Fruit fly (Drosophila melanogaster) whole organism, embryonic: Measurements from ENCODE around the gene IscU.

Source experiments
- CG10267 ChIP-seq: fragments of 200-800 bp; sonication (Bioruptor generic); optimal IDR thresholded peaks from 2 replicates; lab custom pipeline; 2018; ENCODE audit warnings: missing biosample characterization, mild to moderate bottlenecking, missing genetic modification characterization, moderate library complexity
- CG11247 ChIP-seq: fragments of 200-800 bp; sonication (Bioruptor generic); IDR thresholded peaks from 2 replicates; pipeline ENCODE4 v1.3.6; 2022; ENCODE audit warnings: missing biosample characterization, missing genetic modification characterization
- CG11504 ChIP-seq: fragments of 200-800 bp; sonication (Bioruptor generic); optimal IDR thresholded peaks from 3 replicates; lab custom pipeline; 2019; ENCODE audit warnings: missing biosample characterization, mild to moderate bottlenecking, missing genetic modification characterization, moderate library complexity
- CG13287 ChIP-seq: fragments of 200-800 bp; sonication (Bioruptor generic); IDR thresholded peaks from 2 replicates; pipeline ENCODE4 v1.3.6; 2022; ENCODE audit warnings: missing biosample characterization, missing genetic modification characterization; ENCODE audit not compliant: partially characterized antibody
- CG16863 ChIP-seq: fragments of 200-800 bp; sonication (Bioruptor generic); optimal IDR thresholded peaks from 3 replicates; lab custom pipeline; 2016; ENCODE audit warnings: missing biosample characterization, missing genetic modification characterization
- CG17829 ChIP-seq: fragments of 200-800 bp; optimal IDR thresholded peaks from 2 replicates; lab custom pipeline; 2019; ENCODE audit warnings: missing biosample characterization, mild to moderate bottlenecking, missing genetic modification characterization, moderate library complexity
- CG17912 ChIP-seq: fragments of 200-800 bp; sonication (Bioruptor generic); optimal IDR thresholded peaks from 2 replicates; lab custom pipeline; 2018; ENCODE audit warnings: missing biosample characterization, mild to moderate bottlenecking, missing genetic modification characterization
- CG2129 ChIP-seq: fragments of 200-800 bp; sonication (Bioruptor generic); IDR thresholded peaks from 2 replicates; pipeline ENCODE4 v1.3.6; 2022; ENCODE audit warnings: missing biosample characterization, missing genetic modification characterization; ENCODE audit not compliant: partially characterized antibody
- CG34422 ChIP-seq: fragments of 200-800 bp; sonication (Bioruptor generic); IDR thresholded peaks from 3 replicates; pipeline ENCODE4 v1.3.6; 2022; ENCODE audit warnings: missing biosample characterization, missing genetic modification characterization
- CG4404 ChIP-seq: fragments of 200-800 bp; sonication (Bioruptor generic); IDR thresholded peaks from 2 replicates; pipeline ENCODE4 v1.3.6; 2022; ENCODE audit warnings: missing biosample characterization, missing genetic modification characterization
- CG4707 ChIP-seq: fragments of 200-800 bp; sonication (Bioruptor generic); optimal IDR thresholded peaks from 2 replicates; lab custom pipeline; 2018; ENCODE audit warnings: missing biosample characterization, mild to moderate bottlenecking, missing genetic modification characterization, moderate library complexity
- CG4854 ChIP-seq: fragments of 200-800 bp; sonication (Bioruptor generic); optimal IDR thresholded peaks from 2 replicates; lab custom pipeline; 2016; ENCODE audit warnings: missing biosample characterization, missing genetic modification characterization, inconsistent platforms
- CG5953 ChIP-seq: fragments of 200-800 bp; sonication (Bioruptor generic); IDR thresholded peaks from 2 replicates; pipeline ENCODE4 v1.3.6; 2022; ENCODE audit warnings: missing biosample characterization, missing genetic modification characterization
- CG7786 ChIP-seq: fragments of 200-800 bp; sonication (Bioruptor generic); optimal IDR thresholded peaks from 2 replicates; lab custom pipeline; 2016; ENCODE audit warnings: missing biosample characterization, missing genetic modification characterization
- CG8359 ChIP-seq: fragments of 200-800 bp; sonication (Bioruptor generic); optimal IDR thresholded peaks from 2 replicates; lab custom pipeline; 2017; ENCODE audit warnings: missing biosample characterization, mild to moderate bottlenecking, missing genetic modification characterization, borderline replicate concordance
- CG9876 ChIP-seq: fragments of 200-800 bp; sonication (Bioruptor generic); optimal IDR thresholded peaks from 2 replicates; lab custom pipeline; 2016; ENCODE audit warnings: missing biosample characterization, missing genetic modification characterization
- CrebB ChIP-seq: fragments of 200-800 bp; sonication (Bioruptor generic); optimal IDR thresholded peaks from 3 replicates; lab custom pipeline; 2018; ENCODE audit warnings: missing biosample characterization, mild to moderate bottlenecking, missing genetic modification characterization
- HLH4C ChIP-seq: fragments of 200-800 bp; sonication (Bioruptor generic); IDR thresholded peaks from 3 replicates; pipeline ENCODE4 v1.3.6; 2022; ENCODE audit warnings: missing biosample characterization, missing genetic modification characterization; ENCODE audit not compliant: partially characterized antibody
- HLH54F ChIP-seq: fragments of 200-800 bp; sonication (Bioruptor generic); optimal IDR thresholded peaks from 3 replicates; lab custom pipeline; 2016; ENCODE audit warnings: missing biosample characterization, missing genetic modification characterization
- MTF-1 ChIP-seq: fragments of 200-800 bp; sonication (Bioruptor generic); optimal IDR thresholded peaks from 2 replicates; lab custom pipeline; 2018; ENCODE audit warnings: missing biosample characterization, mild to moderate bottlenecking, missing genetic modification characterization, borderline replicate concordance
- Max ChIP-seq: fragments of 200-800 bp; sonication (Bioruptor generic); optimal IDR thresholded peaks from 2 replicates; lab custom pipeline; 2016; ENCODE audit warnings: missing biosample characterization, mild to moderate bottlenecking, missing genetic modification characterization
- Med ChIP-seq: fragments of 200-800 bp; sonication (Bioruptor generic); peaks from one replicate; lab custom pipeline; 2016; ENCODE audit warnings: missing biosample characterization, missing genetic modification characterization, mild to moderate bottlenecking, inconsistent platforms, moderate library complexity
- NC2α ChIP-seq: fragments of 200-800 bp; sonication (Bioruptor generic); optimal IDR thresholded peaks from 2 replicates; lab custom pipeline; 2016; ENCODE audit warnings: missing biosample characterization, missing genetic modification characterization
- Neu2 ChIP-seq: fragments of 200-800 bp; sonication (Bioruptor generic); optimal IDR thresholded peaks from 3 replicates; lab custom pipeline; 2016; ENCODE audit warnings: missing biosample characterization, missing genetic modification characterization, borderline replicate concordance
- Oli ChIP-seq: fragments of 200-800 bp; sonication (Bioruptor generic); optimal IDR thresholded peaks from 2 replicates; lab custom pipeline; 2018; ENCODE audit warnings: missing biosample characterization, mild to moderate bottlenecking, missing genetic modification characterization, moderate library complexity
- Ptx1 ChIP-seq: fragments of 200-800 bp; sonication (Bioruptor generic); IDR thresholded peaks from 2 replicates; pipeline ENCODE4 v1.3.6; 2022; ENCODE audit warnings: missing biosample characterization, missing genetic modification characterization
- Ravus ChIP-seq: fragments of 200-800 bp; sonication (Bioruptor generic); IDR thresholded peaks from 2 replicates; pipeline ENCODE4 v1.3.6; 2022; ENCODE audit warnings: missing biosample characterization, missing genetic modification characterization
- Sry-β ChIP-seq: fragments of 200-800 bp; sonication (Bioruptor generic); optimal IDR thresholded peaks from 2 replicates; lab custom pipeline; 2018; ENCODE audit warnings: missing biosample characterization, mild to moderate bottlenecking, missing genetic modification characterization, moderate library complexity
- TFAM ChIP-seq: fragments of 200-800 bp; sonication (Bioruptor generic); optimal IDR thresholded peaks from 2 replicates; lab custom pipeline; 2017; ENCODE audit warnings: missing biosample characterization, missing genetic modification characterization, inconsistent platforms
- ara ChIP-seq: fragments of 200-800 bp; sonication (Bioruptor generic); IDR thresholded peaks from 2 replicates; pipeline ENCODE4 v1.3.6; 2022; ENCODE audit warnings: missing biosample characterization, missing genetic modification characterization
- chif ChIP-seq, 2 experiments: fragments of 200-800 bp; sonication (Bioruptor generic); optimal IDR thresholded peaks; 3 replicates each; lab custom pipeline; 2016; ENCODE audit warnings: missing biosample characterization in 2 of 2, missing genetic modification characterization in 2 of 2
- chn ChIP-seq: fragments of 200-800 bp; sonication (Bioruptor generic); optimal IDR thresholded peaks from 2 replicates; lab custom pipeline; 2016; ENCODE audit warnings: missing biosample characterization, missing genetic modification characterization
- crp ChIP-seq, 2 experiments: fragments of 200-800 bp; sonication (Bioruptor generic); optimal IDR thresholded peaks; 2 replicates in 1 of 2; 3 replicates in 1 of 2; lab custom pipeline; 2017; ENCODE audit warnings: missing biosample characterization in 2 of 2, missing genetic modification characterization in 2 of 2, mild to moderate bottlenecking in 1 of 2, moderate library complexity in 1 of 2
- danr ChIP-seq: fragments of 200-800 bp; sonication (Bioruptor generic); IDR thresholded peaks from 2 replicates; pipeline ENCODE4 v1.3.6; 2022; ENCODE audit warnings: missing biosample characterization, missing genetic modification characterization
- dm ChIP-seq: fragments of 200-800 bp; sonication (Bioruptor generic); optimal IDR thresholded peaks from 3 replicates; lab custom pipeline; 2016; ENCODE audit warnings: missing biosample characterization, missing genetic modification characterization
- exex ChIP-seq: fragments of 200-800 bp; sonication (Bioruptor generic); optimal IDR thresholded peaks from 4 replicates; lab custom pipeline; 2018; ENCODE audit warnings: missing biosample characterization, mild to moderate bottlenecking, missing genetic modification characterization, moderate library complexity
- grau ChIP-seq: fragments of 200-800 bp; optimal IDR thresholded peaks from 3 replicates; lab custom pipeline; 2019; ENCODE audit warnings: missing biosample characterization, mild to moderate bottlenecking, missing genetic modification characterization, moderate library complexity
- insv ChIP-seq, 2 experiments: fragments of 200-800 bp; sonication (Bioruptor generic); optimal IDR thresholded peaks; 3 replicates each; lab custom pipeline; 2016 to 2018; ENCODE audit warnings: missing biosample characterization in 2 of 2, missing genetic modification characterization in 2 of 2
- lola ChIP-seq, 3 experiments: fragments of >200 bp in 2 of 3; fragments of 200-800 bp in 1 of 3; sonication (Bioruptor generic) in 1 of 3; optimal IDR thresholded peaks; 2 replicates each; lab custom pipeline; 2017 to 2019; ENCODE audit warnings: missing biosample characterization in 3 of 3, missing genetic modification characterization in 3 of 3, mild to moderate bottlenecking in 1 of 3, moderate library complexity in 1 of 3
- nmo ChIP-seq: fragments of 200-800 bp; sonication (Bioruptor generic); optimal IDR thresholded peaks from 2 replicates; lab custom pipeline; 2018; ENCODE audit warnings: missing biosample characterization, mild to moderate bottlenecking, missing genetic modification characterization, moderate library complexity
- org-1 ChIP-seq: fragments of 200-800 bp; sonication (Bioruptor generic); optimal IDR thresholded peaks from 2 replicates; lab custom pipeline; 2017; ENCODE audit warnings: missing biosample characterization, missing genetic modification characterization
- pros ChIP-seq: fragments of 200-800 bp; sonication (Bioruptor generic); optimal IDR thresholded peaks from 3 replicates; lab custom pipeline; 2019; ENCODE audit warnings: missing biosample characterization, mild to moderate bottlenecking, missing genetic modification characterization, moderate library complexity
- pzg ChIP-seq: fragments of 200-800 bp; sonication (Bioruptor generic); optimal IDR thresholded peaks from 3 replicates; lab custom pipeline; 2018; ENCODE audit warnings: missing biosample characterization, mild to moderate bottlenecking, missing genetic modification characterization, moderate library complexity
- sim ChIP-seq: fragments of 200-800 bp; sonication (Bioruptor generic); IDR thresholded peaks from 2 replicates; pipeline ENCODE4 v1.3.6; 2022; ENCODE audit warnings: missing biosample characterization, missing genetic modification characterization
- sima ChIP-seq: fragments of 200-800 bp; sonication (Bioruptor generic); optimal IDR thresholded peaks from 2 replicates; lab custom pipeline; 2016; ENCODE audit warnings: missing biosample characterization, missing genetic modification characterization
- sug ChIP-seq: fragments of 200-800 bp; optimal IDR thresholded peaks from 2 replicates; lab custom pipeline; 2019; ENCODE audit warnings: missing biosample characterization, mild to moderate bottlenecking, missing genetic modification characterization, moderate library complexity
- z ChIP-seq: fragments of 200-800 bp; sonication (Bioruptor generic); IDR thresholded peaks from 3 replicates; pipeline ENCODE4 v1.3.6; 2022; ENCODE audit warnings: missing biosample characterization, missing genetic modification characterization

The IscU gene

DNA sequence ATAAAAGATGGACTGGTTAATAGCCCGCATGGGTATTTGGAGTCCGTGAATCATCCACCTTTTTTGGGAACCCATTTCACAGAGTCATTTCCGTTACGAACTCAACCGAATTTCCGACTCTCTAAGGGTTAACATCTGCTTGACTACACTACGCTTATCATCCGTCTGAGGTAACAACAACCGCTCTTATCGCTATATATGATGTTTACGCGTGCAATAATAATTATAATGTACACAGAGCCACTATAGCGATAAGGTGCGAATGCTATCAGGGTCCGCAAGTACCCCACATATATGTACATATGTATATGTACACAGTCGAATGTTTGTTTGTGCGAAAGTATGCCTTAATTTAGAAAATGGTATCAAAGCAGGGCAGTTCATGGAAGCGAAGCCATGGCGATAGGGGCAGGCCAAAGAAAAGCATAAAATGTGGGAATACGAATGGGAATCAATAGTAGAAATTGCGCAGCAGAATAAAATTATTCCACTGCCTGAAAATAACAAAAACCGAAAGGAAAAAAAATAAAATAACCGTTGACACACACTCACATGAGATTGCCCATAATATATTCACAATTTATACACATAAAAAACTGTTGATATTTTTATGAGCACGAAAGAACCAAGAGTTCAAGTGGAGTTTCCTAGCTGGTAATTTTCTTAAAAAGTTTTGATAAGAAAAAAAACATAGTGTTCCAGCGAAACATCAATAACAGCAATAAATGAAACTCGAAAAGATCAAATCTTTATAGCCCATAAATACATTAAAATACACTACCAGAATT lies 13.4 kb downstream of the IscU start (continued):
- TF ChIP-seq dm (GFP tag; lab: Kevin White, UChicago): peak; percentile 59
- TF ChIP-seq CG17829 (tag; lab: Kevin White, UChicago): peak; percentile 13
- peak; percentile 57 for TF ChIP-seq grau (tag; lab: Kevin White, UChicago)
- peak; percentile 54 to 68 for TF ChIP-seq chif (GFP tag; optimal IDR thresholded peaks at IDR 0.05; lab: Kevin White, UChicago)
- peak; percentile 99 for TF ChIP-seq exex (tag; lab: Kevin White, UChicago)
- TF ChIP-seq CG4404: no peak
- peak; percentile 95 for TF ChIP-seq CG4707
- peak; percentile 56 for TF ChIP-seq CG9876
- TF ChIP-seq NC2α (GFP tag; lab: Kevin White, UChicago): peak; percentile 89
- TF ChIP-seq Oli (tag; lab: Kevin White, UChicago): no peak
- TF ChIP-seq CG2129 (GFP tag; lab: Robert Waterston, UW): no peak
- no peak for TF ChIP-seq CG11504 (tag; lab: Kevin White, UChicago)
- peak; percentile 97 for TF ChIP-seq MTF-1 (GFP tag; lab: Kevin White, UChicago)
- peak; percentile 51 for TF ChIP-seq TFAM (GFP tag; lab: Kevin White, UChicago)
- 0 out of 2 replicates have a peak, but pooled peaks have one; percentile 53 for TF ChIP-seq sim
- TF ChIP-seq CG7786: peak; percentile 68
- TF ChIP-seq CG11247 (GFP tag; lab: Robert Waterston, UW): peak; percentile 35; the same call in 1 of the 2 replicates
- peak; percentile 97 for TF ChIP-seq CrebB (tag; lab: Kevin White, UChicago)
- TF ChIP-seq sima (GFP tag; lab: Kevin White, UChicago): no peak
- TF ChIP-seq CG4854 (GFP tag; lab: Kevin White, UChicago): peak; percentile 87
- peak; percentile 84 for TF ChIP-seq CG16863
- peak; percentile 76 for TF ChIP-seq CG5953 (GFP tag; lab: Robert Waterston, UW)
- peak; percentile 38 for TF ChIP-seq chn (GFP tag; lab: Kevin White, UChicago)
- TF ChIP-seq nmo: peak; percentile 53
- TF ChIP-seq HLH54F (GFP tag; lab: Kevin White, UChicago): peak; percentile 59
- TF ChIP-seq ara (GFP tag; lab: Robert Waterston, UW): peak; percentile 87
- peak in 1 of 2 experiments; percentile 66 for TF ChIP-seq insv (GFP tag; optimal IDR thresholded peaks at IDR 0.05; lab: Kevin White, UChicago)
- TF ChIP-seq CG8359 (GFP tag; lab: Kevin White, UChicago): peak; percentile 92
- peak; percentile 71 for TF ChIP-seq Max
- TF ChIP-seq CG34422 (GFP tag; lab: Robert Waterston, UW): peak; percentile 33; the same call in 1 of the 3 replicates
- TF ChIP-seq Ravus (GFP tag; lab: Robert Waterston, UW): 0 out of 2 replicates have a peak, but pooled peaks have one; percentile 0
- no peak for TF ChIP-seq Neu2
- peak; percentile 44 for TF ChIP-seq CG10267 (tag; lab: Kevin White, UChicago)
- peak; percentile 48; the same call in 1 of the 2 replicates for TF ChIP-seq danr (GFP tag; lab: Robert Waterston, UW)
- peak; percentile 94 for TF ChIP-seq Med (GFP tag; lab: Kevin White, UChicago)
- TF ChIP-seq pzg (GFP tag; lab: Kevin White, UChicago): peak; percentile 25
- peak in 1 of 2 experiments; percentile 46 for TF ChIP-seq crp (GFP tag; optimal IDR thresholded peaks at IDR 0.05; lab: Kevin White, UChicago)
- peak; percentile 71 for TF ChIP-seq Sry-β (GFP tag; lab: Kevin White, UChicago)
- TF ChIP-seq lola (GFP tag; optimal IDR thresholded peaks at IDR 0.05; lab: Kevin White, UChicago): peak in 1 of 3 experiments; percentile 62
- TF ChIP-seq sug: peak; percentile 96
- TF ChIP-seq org-1: peak; percentile 91
- TF ChIP-seq z: peak; percentile 63; the same call in 1 of the 3 replicates
- TF ChIP-seq Ptx1: peak; percentile 77
- TF ChIP-seq CG13287 (GFP tag; lab: Robert Waterston, UW): no peak; the same call in 1 of the 2 replicates
- peak; percentile 98 for TF ChIP-seq CG17912
- TF ChIP-seq HLH4C: 0 out of 3 replicates have a peak, but pooled peaks have one; percentile 7
- peak; percentile 78 for TF ChIP-seq pros (GFP tag; lab: Kevin White, UChicago)
